Worm (Caenorhabditis elegans): ENCODE data around the gene F53F4.7.

F53F4.7 gene

DNA sequence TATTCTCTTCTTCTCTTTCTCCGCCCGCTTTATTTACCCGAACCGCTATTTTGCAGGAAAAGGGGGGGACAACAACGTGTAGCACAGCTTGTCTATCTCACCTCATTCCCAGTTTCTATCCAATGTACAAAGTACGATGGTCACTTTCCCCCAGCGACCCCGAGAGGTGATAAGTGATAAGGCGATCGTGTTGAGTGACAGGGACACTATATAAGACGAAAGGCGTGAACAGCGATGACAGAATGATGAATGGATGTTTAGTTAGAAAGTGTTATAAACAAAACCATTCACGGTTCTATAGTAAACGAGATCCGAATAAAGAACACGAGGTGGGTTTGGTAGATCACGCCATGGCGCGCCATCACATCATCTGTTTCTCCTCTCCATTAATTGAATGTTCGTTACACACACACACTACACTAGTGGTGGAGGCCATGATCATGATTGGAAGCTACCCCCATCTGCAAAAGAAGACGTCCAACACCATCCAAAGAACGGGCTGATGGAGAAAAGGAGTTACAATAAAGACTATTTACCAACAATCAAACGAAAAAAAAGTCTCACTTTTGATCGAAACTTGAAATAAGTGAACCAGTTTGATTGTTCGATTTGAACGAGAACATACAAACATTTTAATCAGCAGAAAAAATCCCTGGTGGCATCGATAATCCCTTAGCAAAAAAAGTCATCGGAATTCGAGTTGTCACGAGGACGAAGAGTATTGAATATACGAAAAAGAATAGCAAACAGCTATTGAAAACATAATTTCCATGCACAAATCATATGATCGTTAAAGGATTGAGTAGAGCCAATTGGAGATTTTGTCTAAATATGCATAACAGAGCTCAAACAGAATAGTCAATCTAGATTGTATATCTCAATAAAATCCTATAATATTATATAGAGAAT is 42.8 kb upstream of the F53F4.7 start (continued):
- no peak for TF ChIP-seq snpc-1.2 (GFP tag; IDR thresholded peaks at IDR 0.05)
- TF ChIP-seq mxl-3 (GFP tag; optimal IDR thresholded peaks at IDR 0.05) = peak; percentile 94
- TF ChIP-seq lin-1 (GFP tag; IDR thresholded peaks at IDR 0.05) = peak; percentile 70
- TF ChIP-seq Y105C5A.15 (GFP tag; IDR thresholded peaks at IDR 0.05) = 0 out of 2 replicates have a peak, but pooled peaks have one; percentile 44
- TF ChIP-seq lin-39 (tag; optimal IDR thresholded peaks at IDR 0.05) = no peak
- peak; percentile 52 for TF ChIP-seq saeg-2 (GFP tag; IDR thresholded peaks at IDR 0.05)
- TF ChIP-seq aly-2 (tag; optimal IDR thresholded peaks at IDR 0.05) = no peak
- TF ChIP-seq F10B5.3 (tag; optimal IDR thresholded peaks at IDR 0.05) = no peak
- TF ChIP-seq dve-1 (tag; optimal IDR thresholded peaks at IDR 0.05; ENCODE audit: insufficient read depth) = peak; percentile 93
- no peak for TF ChIP-seq zag-1 (tag; optimal IDR thresholded peaks at IDR 0.05)
- peak; percentile 38; the same call in 1 of the 2 replicates for TF ChIP-seq T26A8.4 (GFP tag; IDR thresholded peaks at IDR 0.05)
- TF ChIP-seq nhr-6 (tag; optimal IDR thresholded peaks at IDR 0.05) = peak; percentile 56
- peak; percentile 29 for TF ChIP-seq pqm-1 (tag; optimal IDR thresholded peaks at IDR 0.05)
- peak; percentile 1 for TF ChIP-seq rbr-2 (tag; optimal IDR thresholded peaks at IDR 0.05)
- 0 out of 2 replicates have a peak, but pooled peaks have one; percentile 24 for TF ChIP-seq hmg-1.1 (GFP tag; IDR thresholded peaks at IDR 0.05)
- TF ChIP-seq gei-8 (GFP tag; optimal IDR thresholded peaks at IDR 0.05) = peak; percentile 69
- TF ChIP-seq nhr-41 (GFP tag; IDR thresholded peaks at IDR 0.05) = peak; percentile 91; the same call in 1 of the 2 replicates
- peak; percentile 6; the same call in 1 of the 2 replicates for TF ChIP-seq lin-38 (GFP tag; IDR thresholded peaks at IDR 0.05)
- TF ChIP-seq unc-130 (GFP tag; optimal IDR thresholded peaks at IDR 0.05) = no peak
- no peak for TF ChIP-seq F49E8.2 (tag; optimal IDR thresholded peaks at IDR 0.05; ENCODE audit: borderline replicate concordance)
- no peak for TF ChIP-seq ces-1 (GFP tag; optimal IDR thresholded peaks at IDR 0.05)
- peak; percentile 57; the same call in 1 of the 2 replicates for TF ChIP-seq ceh-20 (GFP tag; IDR thresholded peaks at IDR 0.05)
- TF ChIP-seq R02D3.7 (tag; optimal IDR thresholded peaks at IDR 0.05) = no peak
- peak; percentile 74 for TF ChIP-seq mdt-29 (GFP tag; IDR thresholded peaks at IDR 0.05)
- peak in 1 of 2 experiments; percentile 92 for TF ChIP-seq unc-62 (GFP tag; optimal IDR thresholded peaks at IDR 0.05 in 1 of 2)
- TF ChIP-seq unc-62 (tag; optimal IDR thresholded peaks at IDR 0.05) = no peak
- no peak for TF ChIP-seq sdz-12 (GFP tag; optimal IDR thresholded peaks at IDR 0.05)
- no peak for TF ChIP-seq nhr-237 (tag; optimal IDR thresholded peaks at IDR 0.05)
- no peak for TF ChIP-seq ceh-62 (tag; optimal IDR thresholded peaks at IDR 0.05)
- TF ChIP-seq ztf-11 (tag; optimal IDR thresholded peaks at IDR 0.05) = no peak
- peak in 1 of 2 experiments; percentile 63 for TF ChIP-seq daf-16 (GFP tag; optimal IDR thresholded peaks at IDR 0.05)
- peak; percentile 91 for TF ChIP-seq daf-16 (tag; optimal IDR thresholded peaks at IDR 0.05)
- TF ChIP-seq ZK337.2 (GFP tag; IDR thresholded peaks at IDR 0.05) = 0 out of 2 replicates have a peak, but pooled peaks have one; percentile 2
- no peak for TF ChIP-seq snpc-4 (tag; optimal IDR thresholded peaks at IDR 0.05)
- no peak for TF ChIP-seq F44E2.7 (GFP tag; IDR thresholded peaks at IDR 0.05)
- 0 out of 2 replicates have a peak, but pooled peaks have one; percentile 35 for TF ChIP-seq lim-7 (GFP tag; IDR thresholded peaks at IDR 0.05)
- TF ChIP-seq duxl-1 (tag; optimal IDR thresholded peaks at IDR 0.05; ENCODE audit: poor library complexity) = peak; percentile 8
- no peak for TF ChIP-seq ceh-82 (tag; optimal IDR thresholded peaks at IDR 0.05)
- TF ChIP-seq nhr-48 (tag; optimal IDR thresholded peaks at IDR 0.05) = peak; percentile 89
- no peak for TF ChIP-seq ctbp-1 (GFP tag; IDR thresholded peaks at IDR 0.05)
- TF ChIP-seq ztf-7 (tag; optimal IDR thresholded peaks at IDR 0.05) = no peak
- TF ChIP-seq nhr-10 (tag; optimal IDR thresholded peaks at IDR 0.05) = peak; percentile 84
- TF ChIP-seq Y48G9A.11 (GFP tag; IDR thresholded peaks at IDR 0.05) = no peak
- peak; percentile 77 for TF ChIP-seq lin-13 (GFP tag; optimal IDR thresholded peaks at IDR 0.05)
- TF ChIP-seq unc-39 (tag; optimal IDR thresholded peaks at IDR 0.05) = no peak
- TF ChIP-seq tag-97 (GFP tag; IDR thresholded peaks at IDR 0.05) = no peak
- no peak; the same call in 1 of the 2 replicates for TF ChIP-seq arid-1 (GFP tag; conservative IDR thresholded peaks at IDR 0.05)
- TF ChIP-seq dmd-9 (GFP tag; IDR thresholded peaks at IDR 0.05) = no peak
- TF ChIP-seq dmd-8 (GFP tag; IDR thresholded peaks at IDR 0.05) = no peak
- peak; percentile 66 for TF ChIP-seq nhr-77 (tag; optimal IDR thresholded peaks at IDR 0.05)

All from whole organism, L4 larva.